Worm (Caenorhabditis elegans) whole organism, L3 larva: ENCODE data around the gene R10E9.2.

Experiments used
- R02D3.7 ChIP-seq: fragments of 150-350 bp; optimal IDR thresholded peaks from 2 replicates; lab custom pipeline; 2014; ENCODE audit warnings: missing biosample characterization, missing genetic modification characterization
- fos-1 ChIP-seq: fragments of 150-350 bp; optimal IDR thresholded peaks from 2 replicates; lab custom pipeline; 2014; ENCODE audit warnings: missing biosample characterization, missing genetic modification characterization
- hmg-11 ChIP-seq: sonication (generic microtip); optimal IDR thresholded peaks from 2 replicates; lab custom pipeline; 2016; ENCODE audit warnings: missing genetic modification characterization, missing compliant biosample characterization
- jun-1 ChIP-seq: fragments of 150-350 bp; optimal IDR thresholded peaks from 2 replicates; lab custom pipeline; 2014; ENCODE audit warnings: missing biosample characterization, missing genetic modification reagents, missing genetic modification characterization
- lin-15B ChIP-seq: fragments of 150-350 bp; optimal IDR thresholded peaks from 2 replicates; lab custom pipeline; 2014; ENCODE audit warnings: missing biosample characterization, missing genetic modification characterization
- mdl-1 ChIP-seq: fragments of 150-350 bp; optimal IDR thresholded peaks from 2 replicates; lab custom pipeline; 2014; ENCODE audit warnings: missing biosample characterization, missing genetic modification characterization
- nhr-11 ChIP-seq: fragments of 150-350 bp; optimal IDR thresholded peaks from 2 replicates; lab custom pipeline; 2014; ENCODE audit warnings: missing biosample characterization, missing genetic modification characterization
- nhr-237 ChIP-seq: fragments of 150-350 bp; optimal IDR thresholded peaks from 2 replicates; lab custom pipeline; 2014; ENCODE audit warnings: missing biosample characterization, missing genetic modification characterization
- nhr-77 ChIP-seq: fragments of 150-350 bp; optimal IDR thresholded peaks from 2 replicates; lab custom pipeline; 2014; ENCODE audit warnings: missing biosample characterization, missing genetic modification characterization
- skn-1 ChIP-seq: fragments of 150-350 bp; optimal IDR thresholded peaks from 2 replicates; lab custom pipeline; 2014; ENCODE audit warnings: missing biosample characterization, missing genetic modification characterization
- snpc-4 ChIP-seq: fragments of 150-350 bp; optimal IDR thresholded peaks from 2 replicates; lab custom pipeline; 2014; ENCODE audit warnings: missing biosample characterization, missing genetic modification characterization
- tbx-2 ChIP-seq: sonication (generic microtip); optimal IDR thresholded peaks from 2 replicates; lab custom pipeline; 2016; ENCODE audit warnings: mild to moderate bottlenecking, missing genetic modification characterization, missing compliant biosample characterization
- ztf-11 ChIP-seq: fragments of 150-350 bp; optimal IDR thresholded peaks from 2 replicates; lab custom pipeline; 2014; ENCODE audit warnings: missing biosample characterization, missing genetic modification characterization

- TF ChIP-seq nhr-77 (tag; lab: Kevin White, UChicago) (no peak), snpc-4 (tag; lab: Kevin White, UChicago) (no peak), nhr-11 (no peak), jun-1 (no peak), mdl-1 (tag; lab: Kevin White, UChicago) (no peak), lin-15B (no peak), R02D3.7 (tag; lab: Kevin White, UChicago) (no peak), ztf-11 (no peak), tbx-2 (no peak), skn-1 (no peak), nhr-237 (no peak), fos-1 (no peak), hmg-11 (tag; lab: Kevin White, UChicago) (no peak)
These were observed 7.8 kb downstream of the R10E9.2 start, which contains the start of gene F37A8.5 for ce11 chrIII:3956293-3956692.
